Fruit fly (Drosophila melanogaster): ENCODE measurements around the gene Spn.

Gene Spn

dm6 chr3L:2589167-2589910 is 35.2 kb upstream of the Spn start, which contains the start of gene dos (continued):
- TF ChIP-seq Deaf1 (tag; optimal IDR thresholded peaks at IDR 0.05), result peak; percentile 1
- peak; percentile 27 for TF ChIP-seq D19A (tag; optimal IDR thresholded peaks at IDR 0.05)
- no peak for TF ChIP-seq CG2875 (GFP tag; optimal IDR thresholded peaks at IDR 0.05)
- no peak for TF ChIP-seq aop (GFP tag; IDR thresholded peaks at IDR 0.05)
- no peak for TF ChIP-seq CG4360 (GFP tag; IDR thresholded peaks at IDR 0.05)
- TF ChIP-seq CG2678 (tag; optimal IDR thresholded peaks at IDR 0.05), result peak; percentile 44
- TF ChIP-seq CG17912 (GFP tag; optimal IDR thresholded peaks at IDR 0.05), result peak; percentile 17
- TF ChIP-seq Side (GFP tag; optimal IDR thresholded peaks at IDR 0.05), result no peak
- TF ChIP-seq Optix (GFP tag; IDR thresholded peaks at IDR 0.05), result 0 out of 3 replicates have a peak, but pooled peaks have one; percentile 31
- TF ChIP-seq Camta (GFP tag; optimal IDR thresholded peaks at IDR 0.05), result no peak
- TF ChIP-seq D (optimal IDR thresholded peaks at IDR 0.05), result no peak
- no peak for TF ChIP-seq D (GFP tag; optimal IDR thresholded peaks at IDR 0.05)
- TF ChIP-seq CG15601 (tag; optimal IDR thresholded peaks at IDR 0.05), result peak; percentile 54
- peak; percentile 26 for TF ChIP-seq twi (tag; optimal IDR thresholded peaks at IDR 0.05)
- peak; percentile 51; the same call in 1 of the 3 replicates for TF ChIP-seq ci (GFP tag; IDR thresholded peaks at IDR 0.05)
- no peak for TF ChIP-seq ara (GFP tag; IDR thresholded peaks at IDR 0.05)
- TF ChIP-seq NfI (GFP tag; optimal IDR thresholded peaks at IDR 0.05), result peak; percentile 39
- no peak for TF ChIP-seq Atf6 (GFP tag; IDR thresholded peaks at IDR 0.05)
- 0 out of 3 replicates have a peak, but pooled peaks have one; percentile 12 for TF ChIP-seq dysf (GFP tag; IDR thresholded peaks at IDR 0.05)
- TF ChIP-seq run (tag; optimal IDR thresholded peaks at IDR 0.05), result no peak
- TF ChIP-seq CG13123 (GFP tag; optimal IDR thresholded peaks at IDR 0.05), result peak; percentile 22
- no peak for TF ChIP-seq bigmax (GFP tag; optimal IDR thresholded peaks at IDR 0.05)
- TF ChIP-seq CG9932 (GFP tag; IDR thresholded peaks at IDR 0.05), result peak; percentile 49
- peak; percentile 70 for TF ChIP-seq Max (GFP tag; optimal IDR thresholded peaks at IDR 0.05)
- peak; percentile 27 for TF ChIP-seq CG7271 (tag; optimal IDR thresholded peaks at IDR 0.05)
- TF ChIP-seq CG12391 (tag; optimal IDR thresholded peaks at IDR 0.05), result peak; percentile 79
- peak; percentile 13 for TF ChIP-seq tap (tag; optimal IDR thresholded peaks at IDR 0.05)
- TF ChIP-seq CG5180 (GFP tag; optimal IDR thresholded peaks at IDR 0.05), result no peak
- TF ChIP-seq inv (GFP tag; IDR thresholded peaks at IDR 0.05; ENCODE audit: partially characterized antibody), result peak; percentile 58
- no peak for TF ChIP-seq CG10565 (GFP tag; optimal IDR thresholded peaks at IDR 0.05)
- peak; percentile 90 for TF ChIP-seq Med (GFP tag)
- TF ChIP-seq az2 (GFP tag; optimal IDR thresholded peaks at IDR 0.05), result peak; percentile 32
- no peak for TF ChIP-seq ham (GFP tag; IDR thresholded peaks at IDR 0.05)
- TF ChIP-seq CG3163 (GFP tag; optimal IDR thresholded peaks at IDR 0.05), result no peak
- TF ChIP-seq sisA (GFP tag; IDR thresholded peaks at IDR 0.05), result no peak
- TF ChIP-seq Hr51 (GFP tag; optimal IDR thresholded peaks at IDR 0.05), result peak; percentile 32 to 54
- peak; percentile 13 for TF ChIP-seq maf-S (GFP tag; optimal IDR thresholded peaks at IDR 0.05)
- peak; percentile 100 for TF ChIP-seq CG10267 (tag; optimal IDR thresholded peaks at IDR 0.05)
- TF ChIP-seq Dll (GFP tag; IDR thresholded peaks at IDR 0.05; ENCODE audit: partially characterized antibody), result peak; percentile 86
- peak; percentile 58 for TF ChIP-seq Xbp1 (GFP tag; optimal IDR thresholded peaks at IDR 0.05)
- TF ChIP-seq CG2120 (GFP tag; optimal IDR thresholded peaks at IDR 0.05), result peak; percentile 70
- no peak for TF ChIP-seq CG9876 (GFP tag; optimal IDR thresholded peaks at IDR 0.05)
- no peak for TF ChIP-seq Gug (GFP tag; IDR thresholded peaks at IDR 0.05)
- peak; percentile 5 for TF ChIP-seq HLHmδ (GFP tag; optimal IDR thresholded peaks at IDR 0.05)
- peak; percentile 12 for TF ChIP-seq gcm (GFP tag; optimal IDR thresholded peaks at IDR 0.05)
- TF ChIP-seq CG4707 (GFP tag; optimal IDR thresholded peaks at IDR 0.05), result no peak
- TF ChIP-seq CG11560 (tag; IDR thresholded peaks at IDR 0.05), result peak; percentile 99
- TF ChIP-seq mld (GFP tag; IDR thresholded peaks at IDR 0.05; ENCODE audit: partially characterized antibody), result no peak
- TF ChIP-seq CG12744 (GFP tag; optimal IDR thresholded peaks at IDR 0.05), result no peak
